Worm (Caenorhabditis elegans): Measurements from ENCODE around the gene clec-247.

clec-247 gene

DNA sequence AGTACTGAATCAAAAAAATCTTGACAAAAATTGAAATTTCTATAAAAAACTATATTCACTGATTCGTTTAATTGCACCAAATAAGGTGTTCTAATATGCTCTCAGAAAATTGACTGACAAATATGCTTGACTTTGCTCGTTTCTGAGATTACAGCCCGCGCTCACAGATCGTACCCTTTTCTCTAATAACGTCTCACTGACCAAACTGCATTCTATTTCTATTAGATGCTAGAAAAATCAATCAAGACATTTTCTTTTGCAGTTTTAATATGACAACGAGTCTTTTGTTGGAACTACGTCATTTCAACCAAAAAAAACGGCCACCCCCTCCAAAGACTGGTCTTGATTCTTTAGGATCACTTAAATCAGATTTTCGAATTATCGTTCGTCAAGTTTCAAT is at the start of gene clec-247:
clec-247 (plus strand) TSS at position 301 of the 400 bp plus-strand sequence.
- no peak for TF ChIP-seq ztf-11 (tag; optimal IDR thresholded peaks at IDR 0.05)

DNA sequence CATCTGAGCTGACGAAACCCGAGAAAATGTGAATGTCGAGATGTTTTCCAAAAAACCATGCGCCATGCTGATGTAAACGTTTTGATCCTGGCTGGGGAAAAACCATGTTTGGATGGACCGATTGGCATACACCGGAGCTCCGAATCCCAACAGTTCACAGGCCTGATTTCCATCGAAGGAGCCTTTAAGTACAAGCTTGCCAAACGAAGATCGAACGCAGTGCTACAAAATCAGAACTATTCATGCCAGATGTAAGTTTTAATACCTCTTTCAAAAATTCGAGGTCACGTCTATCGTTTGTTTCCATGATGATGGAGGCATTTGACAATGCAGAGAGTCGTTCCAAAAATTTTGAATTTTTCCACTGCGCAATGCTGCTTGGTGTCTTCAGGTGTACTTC is 46.9 kb upstream of the clec-247 start:
- no peak for TF ChIP-seq ztf-11 (tag; optimal IDR thresholded peaks at IDR 0.05)
- no peak for TF ChIP-seq nhr-12 (tag; optimal IDR thresholded peaks at IDR 0.05)
- TF ChIP-seq lin-13 (tag; optimal IDR thresholded peaks at IDR 0.05): no peak
- TF ChIP-seq nhr-2 (tag; optimal IDR thresholded peaks at IDR 0.05): no peak
- no peak for TF ChIP-seq elt-3 (tag; optimal IDR thresholded peaks at IDR 0.05)
- no peak for TF ChIP-seq lin-32 (GFP tag; optimal IDR thresholded peaks at IDR 0.05)

DNA sequence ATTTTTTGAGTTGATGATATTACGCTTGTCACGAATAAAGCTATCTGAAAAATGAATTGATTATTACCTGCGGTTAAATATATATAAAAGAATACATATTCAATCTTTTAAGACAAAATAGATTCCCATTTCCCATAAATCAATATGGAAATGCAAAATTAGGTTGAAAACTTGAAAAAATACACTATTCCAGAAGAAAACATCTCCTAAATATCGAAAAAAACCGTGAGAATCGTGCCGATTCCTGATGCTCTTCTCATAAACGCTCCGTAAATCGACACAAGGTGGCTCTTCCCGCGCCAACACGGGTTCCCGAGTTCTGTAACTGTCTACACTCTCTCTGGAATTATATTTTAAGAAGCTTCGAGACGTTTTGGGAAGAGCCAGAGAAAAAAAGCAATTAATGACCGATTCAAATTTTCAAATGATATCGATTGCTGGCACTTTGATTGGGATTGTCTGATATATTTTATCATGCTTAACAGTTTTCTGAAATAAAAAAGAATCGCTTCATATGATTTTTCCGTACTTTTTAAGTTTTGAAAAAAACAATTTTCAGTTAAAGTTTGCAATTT is 45.9 kb upstream of the clec-247 start, which contains the start of gene R10E8.3:
R10E8.3 (minus strand) TSS at position 51 of the 575 bp plus-strand sequence.
- TF ChIP-seq pha-4 (tag; optimal IDR thresholded peaks at IDR 0.05) (no peak), sem-2 (GFP tag; optimal IDR thresholded peaks at IDR 0.05) (no peak), ceh-83 (GFP tag; optimal IDR thresholded peaks at IDR 0.05) (no peak), lsy-2 (tag; optimal IDR thresholded peaks at IDR 0.05) (no peak), drap-1 (GFP tag; optimal IDR thresholded peaks at IDR 0.05) (no peak), tbx-8 (GFP tag; optimal IDR thresholded peaks at IDR 0.05) (no peak), ces-1 (GFP tag; optimal IDR thresholded peaks at IDR 0.05) (no peak)

DNA sequence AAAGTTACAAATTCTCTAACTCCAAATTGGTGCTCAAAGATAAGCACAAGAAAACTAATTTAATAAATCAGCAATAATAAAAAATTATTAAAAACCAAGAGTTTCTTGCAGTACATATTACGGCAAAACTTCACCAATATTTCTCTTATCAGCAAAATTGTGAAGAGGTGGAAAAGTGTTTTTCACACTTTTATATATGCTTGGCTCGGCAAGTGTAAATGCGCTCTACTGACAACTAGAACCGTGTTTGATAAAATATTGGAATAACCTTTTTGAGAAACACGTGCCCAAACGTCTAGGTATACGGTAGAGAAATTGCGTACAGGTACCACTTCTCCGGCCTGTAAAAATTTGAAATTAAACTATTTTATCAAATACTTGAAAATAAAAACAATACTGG is 41.4 kb upstream of the clec-247 start, which contains the start of gene R10E8.8:
R10E8.8 (minus strand) TSS at position 343 of the 400 bp plus-strand sequence.
- TF ChIP-seq zip-8 (tag; optimal IDR thresholded peaks at IDR 0.05) (no peak), pha-4 (tag; optimal IDR thresholded peaks at IDR 0.05) (no peak), mab-5 (tag; optimal IDR thresholded peaks at IDR 0.05) (no peak), ceh-39 (tag; optimal IDR thresholded peaks at IDR 0.05) (no peak), sem-2 (GFP tag; optimal IDR thresholded peaks at IDR 0.05) (no peak), cnd-1 (tag; optimal IDR thresholded peaks at IDR 0.05) (no peak), drap-1 (GFP tag; optimal IDR thresholded peaks at IDR 0.05) (no peak), ces-1 (GFP tag; optimal IDR thresholded peaks at IDR 0.05) (no peak), lin-13 (tag; optimal IDR thresholded peaks at IDR 0.05) (no peak), nhr-12 (tag; optimal IDR thresholded peaks at IDR 0.05) (no peak), hlh-1 (tag; optimal IDR thresholded peaks at IDR 0.05) (no peak), ceh-43 (GFP tag; optimal IDR thresholded peaks at IDR 0.05) (no peak), ceh-83 (GFP tag; optimal IDR thresholded peaks at IDR 0.05) (no peak), blmp-1 (tag; optimal IDR thresholded peaks at IDR 0.05) (no peak), mls-2 (tag; optimal IDR thresholded peaks at IDR 0.05) (no peak), lin-32 (GFP tag; optimal IDR thresholded peaks at IDR 0.05) (no peak), snpc-4 (tag; optimal IDR thresholded peaks at IDR 0.05) (no peak)

DNA sequence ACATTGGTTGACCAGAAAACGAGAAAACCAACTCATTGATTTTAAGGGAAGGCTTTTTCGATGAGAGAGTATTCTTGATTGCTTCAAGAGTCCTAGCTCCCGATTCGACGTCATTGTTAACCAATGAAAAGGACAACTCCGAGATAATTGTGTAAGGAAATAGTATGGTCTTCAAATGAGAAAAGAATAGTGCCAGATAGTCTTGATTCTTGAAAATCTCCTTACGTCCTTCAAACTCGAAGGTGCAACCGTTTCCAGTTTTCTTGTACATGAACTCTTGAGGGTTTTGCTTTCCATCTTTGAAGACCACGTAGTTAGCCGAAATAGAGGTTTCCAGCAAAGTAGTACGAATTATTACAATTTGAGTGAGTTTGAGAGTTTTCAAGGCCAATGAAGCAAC is 39.5 kb upstream of the clec-247 start:
- no peak for TF ChIP-seq nhr-28 (tag; optimal IDR thresholded peaks at IDR 0.05)
- TF ChIP-seq lin-13 (tag; optimal IDR thresholded peaks at IDR 0.05): no peak
- TF ChIP-seq cnd-1 (tag; optimal IDR thresholded peaks at IDR 0.05): no peak
- no peak for TF ChIP-seq snpc-4 (tag; optimal IDR thresholded peaks at IDR 0.05)
- TF ChIP-seq lin-32 (GFP tag; optimal IDR thresholded peaks at IDR 0.05): no peak
- TF ChIP-seq pha-4 (tag; optimal IDR thresholded peaks at IDR 0.05): no peak
- no peak for TF ChIP-seq ceh-43 (GFP tag; optimal IDR thresholded peaks at IDR 0.05)
- TF ChIP-seq nhr-237 (tag; optimal IDR thresholded peaks at IDR 0.05): no peak
- no peak for TF ChIP-seq mls-2 (tag; optimal IDR thresholded peaks at IDR 0.05)
- no peak for TF ChIP-seq unc-120 (tag; optimal IDR thresholded peaks at IDR 0.05; ENCODE audit: poor library complexity, severe bottlenecking)
- TF ChIP-seq hlh-1 (tag; optimal IDR thresholded peaks at IDR 0.05): no peak
- no peak for TF ChIP-seq unc-62 (GFP tag; optimal IDR thresholded peaks at IDR 0.05)
- no peak for TF ChIP-seq nhr-2 (tag; optimal IDR thresholded peaks at IDR 0.05)
- no peak for TF ChIP-seq M03D4.4 (tag; optimal IDR thresholded peaks at IDR 0.05)
- no peak for TF ChIP-seq ceh-83 (GFP tag; optimal IDR thresholded peaks at IDR 0.05)

DNA sequence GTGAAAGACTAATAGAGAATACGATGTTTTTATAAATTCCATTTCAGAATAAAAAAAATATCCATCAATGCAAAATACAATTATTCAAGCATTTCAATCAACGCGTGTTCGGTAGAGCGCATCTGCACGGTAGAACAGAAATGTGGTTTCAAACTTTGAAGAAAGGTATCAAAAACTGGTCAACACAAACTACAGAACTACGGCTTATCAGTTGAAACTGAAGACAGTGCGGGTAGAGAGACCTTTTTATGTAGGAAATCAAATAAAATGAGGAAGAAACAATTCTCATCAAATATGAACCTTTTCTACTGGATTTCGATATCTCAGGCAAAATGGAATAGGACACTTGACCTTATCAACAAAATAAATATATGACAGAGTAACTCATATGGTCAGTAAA is 38.3 kb upstream of the clec-247 start:
- no peak for TF ChIP-seq mls-2 (tag; optimal IDR thresholded peaks at IDR 0.05)
- no peak for TF ChIP-seq unc-120 (tag; optimal IDR thresholded peaks at IDR 0.05; ENCODE audit: poor library complexity, severe bottlenecking)
- no peak for TF ChIP-seq ztf-11 (tag; optimal IDR thresholded peaks at IDR 0.05)
- no peak for TF ChIP-seq ceh-39 (tag; optimal IDR thresholded peaks at IDR 0.05)
- no peak for TF ChIP-seq elt-3 (tag; optimal IDR thresholded peaks at IDR 0.05)
- TF ChIP-seq bed-3 (GFP tag; optimal IDR thresholded peaks at IDR 0.05): no peak
- TF ChIP-seq drap-1 (GFP tag; optimal IDR thresholded peaks at IDR 0.05): no peak
- TF ChIP-seq cnd-1 (tag; optimal IDR thresholded peaks at IDR 0.05): no peak
- no peak for TF ChIP-seq ham-2 (GFP tag; optimal IDR thresholded peaks at IDR 0.05)
- TF ChIP-seq blmp-1 (tag; optimal IDR thresholded peaks at IDR 0.05): no peak
- no peak for TF ChIP-seq unc-62 (GFP tag; optimal IDR thresholded peaks at IDR 0.05)

All from whole organism, mixed stage, embryonic.